Fruit fly (Drosophila melanogaster) whole organism, embryonic: ENCODE results near the gene ImpE1.

Experiments
- Asciz ChIP-seq: fragments of 200-800 bp; sonication (Bioruptor generic); optimal IDR thresholded peaks from 2 replicates; lab custom pipeline; 2017; ENCODE audit warnings: missing biosample characterization, mild to moderate bottlenecking, missing genetic modification characterization, missing genetic modification reagents
- Bgb ChIP-seq: fragments of 200-800 bp; sonication (Bioruptor generic); IDR thresholded peaks from 2 replicates; pipeline ENCODE4 v1.3.6; 2022; ENCODE audit warnings: missing biosample characterization, missing genetic modification characterization; ENCODE audit not compliant: partially characterized antibody
- CG10959 ChIP-seq: fragments of 200-800 bp; sonication (Bioruptor generic); IDR thresholded peaks from 2 replicates; pipeline ENCODE4 v1.3.6; 2022; ENCODE audit warnings: missing biosample characterization, missing genetic modification characterization
- CG11398 ChIP-seq: fragments of 200-800 bp; sonication (Bioruptor generic); optimal IDR thresholded peaks from 2 replicates; lab custom pipeline; 2016; ENCODE audit warnings: missing biosample characterization, missing genetic modification characterization
- CG11560 ChIP-seq: fragments of 200-800 bp; sonication (Bioruptor generic); IDR thresholded peaks from 3 replicates; pipeline ENCODE4 v1.3.6; 2022; ENCODE audit warnings: missing biosample characterization, missing genetic modification characterization
- CG12659 ChIP-seq: fragments of 200-800 bp; sonication (Bioruptor generic); optimal IDR thresholded peaks from 3 replicates; lab custom pipeline; 2017; ENCODE audit warnings: mild to moderate bottlenecking, missing biosample characterization, missing genetic modification reagents, missing genetic modification characterization
- CG12942 ChIP-seq: fragments of 200-800 bp; sonication (Bioruptor generic); optimal IDR thresholded peaks from 3 replicates; lab custom pipeline; 2016; ENCODE audit warnings: missing biosample characterization, missing genetic modification characterization
- CG13296 ChIP-seq: fragments of 200-800 bp; sonication (Bioruptor generic); optimal IDR thresholded peaks from 3 replicates; lab custom pipeline; 2018; ENCODE audit warnings: missing biosample characterization, mild to moderate bottlenecking, missing genetic modification characterization
- CG15011 ChIP-seq: fragments of 200-800 bp; sonication (Bioruptor generic); optimal IDR thresholded peaks from 3 replicates; lab custom pipeline; 2018; ENCODE audit warnings: missing biosample characterization, mild to moderate bottlenecking, missing genetic modification characterization
- CG17568 ChIP-seq: fragments of 200-800 bp; sonication (Bioruptor generic); optimal IDR thresholded peaks from 2 replicates; lab custom pipeline; 2018; ENCODE audit warnings: missing biosample characterization, mild to moderate bottlenecking, missing genetic modification characterization, moderate library complexity
- CG2875 ChIP-seq: fragments of 200-800 bp; sonication (Bioruptor generic); optimal IDR thresholded peaks from 2 replicates; lab custom pipeline; 2017; ENCODE audit warnings: missing biosample characterization, mild to moderate bottlenecking, missing genetic modification characterization, missing genetic modification reagents
- CG31441 ChIP-seq: fragments of 200-800 bp; sonication (Bioruptor generic); IDR thresholded peaks from 2 replicates; pipeline ENCODE4 v1.3.6; 2022; ENCODE audit warnings: missing biosample characterization, missing genetic modification characterization
- CG42726 ChIP-seq: fragments of 200-800 bp; sonication (Bioruptor generic); IDR thresholded peaks from 2 replicates; pipeline ENCODE4 v1.3.6; 2022; ENCODE audit warnings: missing biosample characterization, missing genetic modification characterization; ENCODE audit not compliant: partially characterized antibody
- CG4282 ChIP-seq: fragments of 200-800 bp; sonication (Bioruptor generic); optimal IDR thresholded peaks from 2 replicates; lab custom pipeline; 2016; ENCODE audit warnings: missing biosample characterization, missing genetic modification characterization
- CG4424 ChIP-seq: fragments of 200-800 bp; sonication (Bioruptor generic); optimal IDR thresholded peaks from 3 replicates; lab custom pipeline; 2016; ENCODE audit warnings: missing biosample characterization, missing genetic modification characterization
- CG6791 ChIP-seq: fragments of 200-800 bp; sonication (Bioruptor generic); IDR thresholded peaks from 3 replicates; pipeline ENCODE4 v1.3.6; 2022; ENCODE audit warnings: missing biosample characterization, missing genetic modification characterization; ENCODE audit not compliant: partially characterized antibody
- CG7372 ChIP-seq: fragments of 200-800 bp; sonication (Bioruptor generic); IDR thresholded peaks from 2 replicates; pipeline ENCODE4 v1.3.6; 2022; ENCODE audit warnings: missing biosample characterization, missing genetic modification characterization
- CG8281 ChIP-seq: fragments of 200-800 bp; sonication (Bioruptor generic); optimal IDR thresholded peaks from 2 replicates; lab custom pipeline; 2018; ENCODE audit warnings: missing biosample characterization, mild to moderate bottlenecking, missing genetic modification characterization, moderate library complexity
- CG9797 ChIP-seq: fragments of 200-800 bp; sonication (Bioruptor generic); optimal IDR thresholded peaks from 3 replicates; lab custom pipeline; 2018; ENCODE audit warnings: missing biosample characterization, mild to moderate bottlenecking, missing genetic modification characterization
- CG9932 ChIP-seq: fragments of 200-800 bp; sonication (Bioruptor generic); IDR thresholded peaks from 2 replicates; pipeline ENCODE4 v1.3.6; 2022; ENCODE audit warnings: missing biosample characterization, missing genetic modification characterization
- Doc3 ChIP-seq: fragments of 200-800 bp; sonication (Bioruptor generic); IDR thresholded peaks from 3 replicates; pipeline ENCODE4 v1.3.6; 2022; ENCODE audit warnings: missing biosample characterization, missing genetic modification characterization; ENCODE audit not compliant: partially characterized antibody
- Fer2 ChIP-seq: fragments of 200-800 bp; sonication (Bioruptor generic); optimal IDR thresholded peaks from 2 replicates; lab custom pipeline; 2018; ENCODE audit warnings: missing biosample characterization, mild to moderate bottlenecking, missing genetic modification characterization, moderate library complexity
- HLHmδ ChIP-seq: fragments of 200-800 bp; sonication (Bioruptor generic); optimal IDR thresholded peaks from 2 replicates; lab custom pipeline; 2018; ENCODE audit warnings: missing biosample characterization, mild to moderate bottlenecking, missing genetic modification characterization, moderate library complexity
- Hr3 ChIP-seq: fragments of 200-800 bp; sonication (Bioruptor generic); optimal IDR thresholded peaks from 3 replicates; lab custom pipeline; 2016; ENCODE audit warnings: missing biosample characterization, missing genetic modification characterization
- Hr51 ChIP-seq, 2 experiments: fragments of 200-800 bp; sonication (Bioruptor generic); optimal IDR thresholded peaks; 2 replicates in 1 of 2; 3 replicates in 1 of 2; lab custom pipeline; 2016 to 2018; ENCODE audit warnings: missing biosample characterization in 2 of 2, missing genetic modification characterization in 2 of 2, mild to moderate bottlenecking in 1 of 2, moderate library complexity in 1 of 2
- Lpt ChIP-seq: fragments of >200 bp; optimal IDR thresholded peaks from 2 replicates; lab custom pipeline; 2018; ENCODE audit warnings: missing biosample characterization, missing genetic modification characterization
- Opbp ChIP-seq: fragments of 200-800 bp; sonication (Bioruptor generic); IDR thresholded peaks from 3 replicates; pipeline ENCODE4 v1.3.6; 2022; ENCODE audit warnings: missing biosample characterization, missing genetic modification characterization; ENCODE audit not compliant: partially characterized antibody
- Ptx1 ChIP-seq: fragments of 200-800 bp; sonication (Bioruptor generic); IDR thresholded peaks from 2 replicates; pipeline ENCODE4 v1.3.6; 2022; ENCODE audit warnings: missing biosample characterization, missing genetic modification characterization
- Spps ChIP-seq: fragments of 200-800 bp; sonication (Bioruptor generic); optimal IDR thresholded peaks from 2 replicates; lab custom pipeline; 2018; ENCODE audit warnings: missing biosample characterization, mild to moderate bottlenecking, missing genetic modification characterization
- Xrp1 ChIP-seq: fragments of 200-800 bp; sonication (Bioruptor generic); IDR thresholded peaks from 2 replicates; pipeline ENCODE4 v1.3.6; 2022; ENCODE audit warnings: missing biosample characterization, missing genetic modification characterization
- al ChIP-seq: fragments of 200-800 bp; sonication (Bioruptor generic); IDR thresholded peaks from 2 replicates; pipeline ENCODE4 v1.3.6; 2022; ENCODE audit warnings: missing biosample characterization, missing genetic modification characterization
- cato ChIP-seq: fragments of 200-800 bp; sonication (Bioruptor generic); optimal IDR thresholded peaks from 2 replicates; lab custom pipeline; 2016; ENCODE audit warnings: missing biosample characterization, missing genetic modification characterization, borderline replicate concordance
- caup ChIP-seq: fragments of 200-800 bp; sonication (Bioruptor generic); optimal IDR thresholded peaks from 3 replicates; lab custom pipeline; 2017; ENCODE audit warnings: missing biosample characterization, mild to moderate bottlenecking, missing genetic modification characterization, moderate library complexity; ENCODE audit not compliant: severe bottlenecking
- dati ChIP-seq: fragments of 200-800 bp; sonication (Bioruptor generic); IDR thresholded peaks from 2 replicates; pipeline ENCODE4 v1.3.6; 2022; ENCODE audit warnings: missing biosample characterization, missing genetic modification characterization
- eve ChIP-seq, 2 experiments: fragments of >200 bp; optimal IDR thresholded peaks; 2 replicates each; lab custom pipeline; 2017; ENCODE audit warnings: missing biosample characterization in 2 of 2, missing genetic modification characterization in 2 of 2
- gem ChIP-seq: fragments of 200-800 bp; sonication (Bioruptor generic); optimal IDR thresholded peaks from 2 replicates; lab custom pipeline; 2019; ENCODE audit warnings: missing biosample characterization, mild to moderate bottlenecking, missing genetic modification characterization, moderate library complexity
- grn ChIP-seq: fragments of 200-800 bp; sonication (Bioruptor generic); optimal IDR thresholded peaks from 3 replicates; lab custom pipeline; 2017; ENCODE audit warnings: missing biosample characterization, missing genetic modification characterization
- hth ChIP-seq: fragments of >200 bp; optimal IDR thresholded peaks from 2 replicates; lab custom pipeline; 2017; ENCODE audit warnings: inconsistent platforms
- inv ChIP-seq: fragments of 200-800 bp; sonication (Bioruptor generic); IDR thresholded peaks from 2 replicates; pipeline ENCODE4 v1.3.6; 2022; ENCODE audit warnings: missing biosample characterization, missing genetic modification characterization; ENCODE audit not compliant: partially characterized antibody
- kah ChIP-seq: fragments of 200-800 bp; sonication (Bioruptor generic); optimal IDR thresholded peaks from 2 replicates; lab custom pipeline; 2018; ENCODE audit warnings: missing biosample characterization, mild to moderate bottlenecking, missing genetic modification characterization
- lola ChIP-seq, 3 experiments: fragments of >200 bp in 2 of 3; fragments of 200-800 bp in 1 of 3; sonication (Bioruptor generic) in 1 of 3; optimal IDR thresholded peaks; 2 replicates each; lab custom pipeline; 2017 to 2019; ENCODE audit warnings: missing biosample characterization in 3 of 3, missing genetic modification characterization in 3 of 3, mild to moderate bottlenecking in 1 of 3, moderate library complexity in 1 of 3
- pfk ChIP-seq: fragments of 200-800 bp; sonication (Bioruptor generic); optimal IDR thresholded peaks from 2 replicates; lab custom pipeline; 2018; ENCODE audit warnings: missing biosample characterization, mild to moderate bottlenecking, missing genetic modification characterization, moderate library complexity
- pita ChIP-seq: fragments of 200-800 bp; sonication (Bioruptor generic); optimal IDR thresholded peaks from 2 replicates; lab custom pipeline; 2017; ENCODE audit warnings: missing biosample characterization, mild to moderate bottlenecking, missing genetic modification characterization
- ranshi ChIP-seq: fragments of 200-800 bp; sonication (Bioruptor generic); IDR thresholded peaks from 2 replicates; pipeline ENCODE4 v1.3.6; 2022; ENCODE audit warnings: missing biosample characterization, missing genetic modification characterization
- salm ChIP-seq: fragments of 200-800 bp; sonication (Bioruptor generic); optimal IDR thresholded peaks from 2 replicates; lab custom pipeline; 2018; ENCODE audit warnings: missing biosample characterization, mild to moderate bottlenecking, missing genetic modification characterization
- sd ChIP-seq: fragments of 200-800 bp; sonication (Bioruptor generic); optimal IDR thresholded peaks from 3 replicates; lab custom pipeline; 2018; ENCODE audit warnings: missing biosample characterization, mild to moderate bottlenecking, missing genetic modification characterization, moderate library complexity
- sob ChIP-seq: fragments of 200-800 bp; sonication (Bioruptor generic); IDR thresholded peaks from 2 replicates; pipeline ENCODE4 v1.3.6; 2022; ENCODE audit warnings: missing biosample characterization, missing genetic modification characterization
- sr ChIP-seq: fragments of 200-800 bp; sonication (Bioruptor generic); IDR thresholded peaks from 3 replicates; pipeline ENCODE4 v1.3.6; 2022; ENCODE audit warnings: missing biosample characterization, missing genetic modification characterization
- wek ChIP-seq: fragments of 200-800 bp; sonication (Bioruptor generic); optimal IDR thresholded peaks from 3 replicates; lab custom pipeline; 2018; ENCODE audit warnings: missing biosample characterization, mild to moderate bottlenecking, missing genetic modification characterization, moderate library complexity

Gene ImpE1

DNA sequence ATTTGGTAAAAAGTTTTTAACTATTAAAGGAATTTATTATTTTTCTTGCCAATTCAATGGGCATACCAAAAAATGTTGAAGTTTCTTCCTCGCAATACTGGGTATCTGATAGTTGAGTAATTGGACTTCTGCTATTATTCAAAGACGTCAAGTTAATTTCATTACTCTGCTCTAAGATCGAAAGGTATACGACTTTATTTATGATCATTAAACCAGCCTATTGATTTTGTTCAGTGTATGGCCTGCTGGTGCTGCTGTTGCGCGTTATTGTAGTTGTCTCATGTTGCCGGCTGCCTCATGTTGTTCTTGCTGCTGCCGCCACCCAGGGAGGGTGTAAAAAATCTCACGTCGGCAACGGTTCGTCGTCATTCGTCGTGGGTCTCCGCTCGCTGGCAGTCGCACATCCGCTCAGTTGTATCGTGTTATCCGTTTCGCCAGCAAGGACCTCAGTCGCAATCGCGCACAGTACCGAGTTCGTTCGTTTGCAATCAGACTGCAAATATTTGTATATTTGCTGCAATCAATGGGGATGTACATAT, 23.5 kb downstream of the ImpE1 start, which contains the start of gene CG7120 (continued):
- peak; percentile 7 for TF ChIP-seq Hr3 (GFP tag; lab: Kevin White, UChicago)
- peak; percentile 14 for TF ChIP-seq salm
- no peak for TF ChIP-seq CG9797 (GFP tag; lab: Kevin White, UChicago)
- TF ChIP-seq sr = no peak
- TF ChIP-seq CG10959 (GFP tag; lab: Robert Waterston, UW) = no peak
- no peak for TF ChIP-seq HLHmδ
- TF ChIP-seq gem (tag; lab: Kevin White, UChicago) = peak; percentile 63
- TF ChIP-seq hth (lab: Kevin White, UChicago) = no peak
- TF ChIP-seq sd (tag; lab: Kevin White, UChicago) = no peak
- peak; percentile 16 for TF ChIP-seq CG12659 (GFP tag; lab: Kevin White, UChicago)
- TF ChIP-seq Ptx1 (GFP tag; lab: Robert Waterston, UW) = 0 out of 2 replicates have a peak, but pooled peaks have one; percentile 13
- peak; percentile 26 for TF ChIP-seq caup (GFP tag; lab: Kevin White, UChicago)
- TF ChIP-seq CG11560 = no peak
- TF ChIP-seq CG12942 = peak; percentile 14
- TF ChIP-seq pita (GFP tag; lab: Kevin White, UChicago) = no peak
- TF ChIP-seq CG15011 = peak; percentile 23
- no peak for TF ChIP-seq inv (GFP tag; lab: Robert Waterston, UW)
- peak; percentile 6; the same call in 1 of the 3 replicates for TF ChIP-seq Opbp (GFP tag; lab: Robert Waterston, UW)
- peak; percentile 18 to 55 for TF ChIP-seq Hr51 (GFP tag; optimal IDR thresholded peaks at IDR 0.05; lab: Kevin White, UChicago)
- no peak for TF ChIP-seq CG7372
- no peak for TF ChIP-seq Asciz (GFP tag; lab: Kevin White, UChicago)
- TF ChIP-seq CG6791 (GFP tag; lab: Robert Waterston, UW) = no peak
- TF ChIP-seq CG13296 (GFP tag; lab: Kevin White, UChicago) = no peak
- no peak for TF ChIP-seq cato (GFP tag; lab: Kevin White, UChicago)
- TF ChIP-seq al (GFP tag; lab: Robert Waterston, UW) = no peak
- no peak for TF ChIP-seq CG8281
- no peak for TF ChIP-seq dati (GFP tag; lab: Robert Waterston, UW)
- no peak for TF ChIP-seq Fer2 (tag; lab: Kevin White, UChicago)
- peak; percentile 35; the same call in 1 of the 2 replicates for TF ChIP-seq CG31441 (GFP tag; lab: Robert Waterston, UW)
- TF ChIP-seq Doc3 = no peak
- no peak for TF ChIP-seq pfk (GFP tag; lab: Kevin White, UChicago)
- peak; percentile 21 for TF ChIP-seq CG2875 (GFP tag; lab: Kevin White, UChicago)
- TF ChIP-seq kah (GFP tag; lab: Kevin White, UChicago) = no peak
- no peak for TF ChIP-seq CG17568 (GFP tag; lab: Kevin White, UChicago)
- no peak for TF ChIP-seq eve (GFP tag; optimal IDR thresholded peaks at IDR 0.05; lab: Kevin White, UChicago)
- peak; percentile 62; the same call in 1 of the 2 replicates for TF ChIP-seq sob (GFP tag; lab: Robert Waterston, UW)
- no peak for TF ChIP-seq Bgb (GFP tag; lab: Robert Waterston, UW)
- TF ChIP-seq ranshi (GFP tag; lab: Robert Waterston, UW) = no peak
- no peak; the same call in 1 of the 2 replicates for TF ChIP-seq Xrp1 (GFP tag; lab: Robert Waterston, UW)
- peak; percentile 55 for TF ChIP-seq CG4424
- no peak; the same call in 1 of the 2 replicates for TF ChIP-seq CG9932 (GFP tag; lab: Robert Waterston, UW)
- TF ChIP-seq CG4282 (GFP tag; lab: Kevin White, UChicago) = no peak
- peak; percentile 22 for TF ChIP-seq Spps
- TF ChIP-seq Lpt (GFP tag; lab: Kevin White, UChicago) = no peak
- peak in 1 of 3 experiments; percentile 72 for TF ChIP-seq lola (GFP tag; optimal IDR thresholded peaks at IDR 0.05; lab: Kevin White, UChicago)
- no peak for TF ChIP-seq CG42726
- no peak for TF ChIP-seq grn (GFP tag; lab: Kevin White, UChicago)
- no peak for TF ChIP-seq CG11398
- TF ChIP-seq wek (GFP tag; lab: Kevin White, UChicago) = no peak
